Fruit fly (Drosophila melanogaster) whole organism, embryonic: ENCODE measurements around the gene CG7695.
A peak's percentile ranks its signal among the peaks of the same experiment; 100 is the strongest.

ENCODE experiments used
- Atf-2 ChIP-seq: fragments of 200-800 bp; sonication (Bioruptor generic); optimal IDR thresholded peaks from 2 replicates; lab custom pipeline; 2016; ENCODE audit warnings: missing biosample characterization, missing genetic modification characterization
- Atf6 ChIP-seq: fragments of 200-800 bp; sonication (Bioruptor generic); IDR thresholded peaks from 2 replicates; pipeline ENCODE4 v1.3.6; 2022; ENCODE audit warnings: missing biosample characterization, missing genetic modification characterization
- CG11093 ChIP-seq: fragments of 200-800 bp; sonication (Bioruptor generic); IDR thresholded peaks from 3 replicates; pipeline ENCODE4 v1.3.6; 2022; ENCODE audit warnings: missing biosample characterization, missing genetic modification characterization
- CG11398 ChIP-seq: fragments of 200-800 bp; sonication (Bioruptor generic); optimal IDR thresholded peaks from 2 replicates; lab custom pipeline; 2016; ENCODE audit warnings: missing biosample characterization, missing genetic modification characterization
- CG11723 ChIP-seq: fragments of 200-800 bp; sonication (Bioruptor generic); optimal IDR thresholded peaks from 2 replicates; lab custom pipeline; 2017; ENCODE audit warnings: missing biosample characterization, mild to moderate bottlenecking, missing genetic modification characterization
- CG12071 ChIP-seq: fragments of 200-800 bp; sonication (Bioruptor generic); optimal IDR thresholded peaks from 3 replicates; lab custom pipeline; 2018; ENCODE audit warnings: missing biosample characterization, mild to moderate bottlenecking, missing genetic modification characterization
- CG1233 ChIP-seq: fragments of 200-800 bp; sonication (Bioruptor generic); optimal IDR thresholded peaks from 4 replicates; lab custom pipeline; 2018; ENCODE audit warnings: missing biosample characterization, mild to moderate bottlenecking, missing genetic modification characterization
- CG14667 ChIP-seq: fragments of 200-800 bp; sonication (Bioruptor generic); IDR thresholded peaks from 2 replicates; pipeline ENCODE4 v1.3.6; 2022; ENCODE audit warnings: missing biosample characterization, missing genetic modification characterization
- CG1529 ChIP-seq: fragments of 200-800 bp; sonication (Bioruptor generic); optimal IDR thresholded peaks from 3 replicates; lab custom pipeline; 2018; ENCODE audit warnings: missing biosample characterization, missing genetic modification characterization
- CG15696 ChIP-seq: fragments of 200-800 bp; sonication (Bioruptor generic); optimal IDR thresholded peaks from 2 replicates; lab custom pipeline; 2019; ENCODE audit warnings: missing biosample characterization, mild to moderate bottlenecking, missing genetic modification characterization, moderate library complexity
- CG1603 ChIP-seq: fragments of 200-800 bp; sonication (Bioruptor generic); optimal IDR thresholded peaks from 2 replicates; lab custom pipeline; 2019; ENCODE audit warnings: missing biosample characterization, mild to moderate bottlenecking, missing genetic modification characterization, moderate library complexity
- CG17186 ChIP-seq: fragments of 200-800 bp; sonication (Bioruptor generic); optimal IDR thresholded peaks from 3 replicates; lab custom pipeline; 2017; ENCODE audit warnings: missing biosample characterization, missing genetic modification reagents, missing genetic modification characterization
- CG17912 ChIP-seq: fragments of 200-800 bp; sonication (Bioruptor generic); optimal IDR thresholded peaks from 2 replicates; lab custom pipeline; 2018; ENCODE audit warnings: missing biosample characterization, mild to moderate bottlenecking, missing genetic modification characterization
- CG6175 ChIP-seq: fragments of 200-800 bp; sonication (Bioruptor generic); IDR thresholded peaks from 3 replicates; pipeline ENCODE4 v1.3.6; 2022; ENCODE audit warnings: missing biosample characterization, missing genetic modification characterization
- CG6254 ChIP-seq: fragments of 200-800 bp; sonication (Bioruptor generic); optimal IDR thresholded peaks from 3 replicates; lab custom pipeline; 2017; ENCODE audit warnings: mild to moderate bottlenecking, missing biosample characterization, missing genetic modification reagents, missing genetic modification characterization
- CG6813 ChIP-seq: fragments of 200-800 bp; sonication (Bioruptor generic); optimal IDR thresholded peaks from 2 replicates; lab custom pipeline; 2017; ENCODE audit warnings: missing biosample characterization, missing genetic modification characterization, mild to moderate bottlenecking, moderate library complexity, missing genetic modification reagents
- CG6854 ChIP-seq: fragments of 200-800 bp; sonication (Bioruptor generic); optimal IDR thresholded peaks from 3 replicates; lab custom pipeline; 2017; ENCODE audit warnings: missing biosample characterization, mild to moderate bottlenecking, missing genetic modification characterization
- CG7556 ChIP-seq: fragments of 200-800 bp; sonication (Bioruptor generic); optimal IDR thresholded peaks from 2 replicates; lab custom pipeline; 2017; ENCODE audit warnings: missing biosample characterization, mild to moderate bottlenecking, missing genetic modification characterization
- CG8388 ChIP-seq: fragments of 200-800 bp; sonication (Bioruptor generic); optimal IDR thresholded peaks from 2 replicates; lab custom pipeline; 2019; ENCODE audit warnings: missing biosample characterization, mild to moderate bottlenecking, missing genetic modification characterization, moderate library complexity
- Dek ChIP-seq: fragments of 200-800 bp; sonication (Bioruptor generic); optimal IDR thresholded peaks from 3 replicates; lab custom pipeline; 2019; ENCODE audit warnings: missing biosample characterization, mild to moderate bottlenecking, missing genetic modification characterization, moderate library complexity
- HLHmδ ChIP-seq: fragments of 200-800 bp; sonication (Bioruptor generic); optimal IDR thresholded peaks from 2 replicates; lab custom pipeline; 2018; ENCODE audit warnings: missing biosample characterization, mild to moderate bottlenecking, missing genetic modification characterization, moderate library complexity
- MESR4 ChIP-seq: fragments of 200-800 bp; sonication (Bioruptor generic); optimal IDR thresholded peaks from 2 replicates; lab custom pipeline; 2018; ENCODE audit warnings: missing biosample characterization, mild to moderate bottlenecking, missing genetic modification characterization, moderate library complexity
- NC2β ChIP-seq: fragments of 200-800 bp; sonication (Bioruptor generic); optimal IDR thresholded peaks from 2 replicates; lab custom pipeline; 2016; ENCODE audit warnings: missing biosample characterization, missing genetic modification characterization
- NK7.1 ChIP-seq: fragments of 200-800 bp; sonication (Bioruptor generic); optimal IDR thresholded peaks from 3 replicates; lab custom pipeline; 2016; ENCODE audit warnings: missing biosample characterization, missing genetic modification characterization
- Oli ChIP-seq: fragments of 200-800 bp; sonication (Bioruptor generic); optimal IDR thresholded peaks from 2 replicates; lab custom pipeline; 2018; ENCODE audit warnings: missing biosample characterization, mild to moderate bottlenecking, missing genetic modification characterization, moderate library complexity
- Pdp1 ChIP-seq, 2 experiments: fragments of 200-800 bp; sonication (Bioruptor generic); optimal IDR thresholded peaks; 3 replicates each; lab custom pipeline; 2016; ENCODE audit warnings: missing biosample characterization in 2 of 2, missing genetic modification characterization in 2 of 2, mild to moderate bottlenecking in 1 of 2, moderate library complexity in 1 of 2
- Sin3A ChIP-seq: fragments of >200 bp; optimal IDR thresholded peaks from 2 replicates; lab custom pipeline; 2018
- Sox102F ChIP-seq: fragments of 200-800 bp; sonication (Bioruptor generic); optimal IDR thresholded peaks from 2 replicates; lab custom pipeline; 2018; ENCODE audit warnings: missing biosample characterization, mild to moderate bottlenecking, missing genetic modification characterization, moderate library complexity
- ara ChIP-seq: fragments of 200-800 bp; sonication (Bioruptor generic); IDR thresholded peaks from 2 replicates; pipeline ENCODE4 v1.3.6; 2022; ENCODE audit warnings: missing biosample characterization, missing genetic modification characterization
- ase ChIP-seq: fragments of 200-800 bp; sonication (Bioruptor generic); IDR thresholded peaks from 3 replicates; pipeline ENCODE4 v1.3.6; 2022; ENCODE audit warnings: missing biosample characterization, missing genetic modification characterization
- ash1 ChIP-seq: fragments of 200-800 bp; sonication (Bioruptor generic); optimal IDR thresholded peaks from 2 replicates; lab custom pipeline; 2018; ENCODE audit warnings: missing biosample characterization, mild to moderate bottlenecking, missing genetic modification characterization
- cas ChIP-seq: fragments of 200-800 bp; sonication (Bioruptor generic); IDR thresholded peaks from 2 replicates; pipeline ENCODE4 v1.3.6; 2022; ENCODE audit warnings: missing biosample characterization, missing genetic modification characterization
- chinmo ChIP-seq: fragments of 200-800 bp; sonication (Bioruptor generic); IDR thresholded peaks from 4 replicates; pipeline ENCODE4 v1.3.6; 2022; ENCODE audit warnings: missing biosample characterization, missing genetic modification characterization; ENCODE audit not compliant: partially characterized antibody
- dmrt99B ChIP-seq: fragments of 200-800 bp; sonication (Bioruptor generic); optimal IDR thresholded peaks from 2 replicates; lab custom pipeline; 2018; ENCODE audit warnings: missing biosample characterization, mild to moderate bottlenecking, missing genetic modification characterization, moderate library complexity
- dpn ChIP-seq, 2 experiments: fragments of 200-800 bp; sonication (Bioruptor generic); optimal IDR thresholded peaks; 3 replicates each; lab custom pipeline; 2016; ENCODE audit warnings: missing biosample characterization in 2 of 2, missing genetic modification characterization in 2 of 2
- fd64A ChIP-seq: fragments of 200-800 bp; sonication (Bioruptor generic); optimal IDR thresholded peaks from 3 replicates; lab custom pipeline; 2018; ENCODE audit warnings: missing biosample characterization, mild to moderate bottlenecking, missing genetic modification characterization
- gcm2 ChIP-seq: fragments of 200-800 bp; sonication (Bioruptor generic); optimal IDR thresholded peaks from 2 replicates; lab custom pipeline; 2016; ENCODE audit warnings: missing biosample characterization, missing genetic modification characterization
- ind ChIP-seq: fragments of 200-800 bp; sonication (Bioruptor generic); optimal IDR thresholded peaks from 3 replicates; lab custom pipeline; 2016; ENCODE audit warnings: missing biosample characterization, missing genetic modification characterization
- maf-S ChIP-seq: fragments of 200-800 bp; sonication (Bioruptor generic); optimal IDR thresholded peaks from 2 replicates; lab custom pipeline; 2016; ENCODE audit warnings: missing biosample characterization, missing genetic modification characterization
- nerfin-1 ChIP-seq: fragments of 200-800 bp; sonication (Bioruptor generic); optimal IDR thresholded peaks from 3 replicates; lab custom pipeline; 2019; ENCODE audit warnings: missing biosample characterization, mild to moderate bottlenecking, missing genetic modification characterization, moderate library complexity
- nmo ChIP-seq: fragments of 200-800 bp; sonication (Bioruptor generic); optimal IDR thresholded peaks from 2 replicates; lab custom pipeline; 2018; ENCODE audit warnings: missing biosample characterization, mild to moderate bottlenecking, missing genetic modification characterization, moderate library complexity
- oc ChIP-seq: fragments of 200-800 bp; sonication (Bioruptor generic); optimal IDR thresholded peaks from 2 replicates; lab custom pipeline; 2018; ENCODE audit warnings: missing biosample characterization, mild to moderate bottlenecking, missing genetic modification characterization, moderate library complexity
- pnt ChIP-seq: fragments of 200-800 bp; sonication (Bioruptor generic); optimal IDR thresholded peaks from 3 replicates; lab custom pipeline; 2016; ENCODE audit warnings: missing biosample characterization, missing genetic modification characterization
- row ChIP-seq: fragments of 200-800 bp; sonication (Bioruptor generic); IDR thresholded peaks from 3 replicates; pipeline ENCODE4 v1.3.6; 2022; ENCODE audit warnings: missing biosample characterization, missing genetic modification characterization
- schlank ChIP-seq: fragments of 200-800 bp; sonication (Bioruptor generic); optimal IDR thresholded peaks from 2 replicates; lab custom pipeline; 2018; ENCODE audit warnings: missing biosample characterization, mild to moderate bottlenecking, missing genetic modification characterization
- sens ChIP-seq: fragments of 200-800 bp; sonication (Bioruptor generic); peaks from one replicate; lab custom pipeline; 2016; ENCODE audit warnings: missing biosample characterization, missing genetic modification characterization
- ttk ChIP-seq: fragments of 200-800 bp; sonication (Bioruptor generic); IDR thresholded peaks from 2 replicates; pipeline ENCODE4 v2.1.2; 2022; ENCODE audit warnings: missing biosample characterization, missing genetic modification characterization
- twi ChIP-seq: fragments of 200-800 bp; optimal IDR thresholded peaks from 2 replicates; lab custom pipeline; 2019; ENCODE audit warnings: missing biosample characterization, mild to moderate bottlenecking, missing genetic modification characterization, moderate library complexity
- usp ChIP-seq: fragments of >200 bp; optimal IDR thresholded peaks from 2 replicates; lab custom pipeline; 2017; ENCODE audit warnings: missing biosample characterization, missing genetic modification characterization
- vnd ChIP-seq: fragments of 200-800 bp; sonication (Bioruptor generic); IDR thresholded peaks from 3 replicates; pipeline ENCODE4 v1.3.6; 2022; ENCODE audit warnings: missing biosample characterization, missing genetic modification characterization; ENCODE audit not compliant: partially characterized antibody

The CG7695 gene

dm6 chr3R:18585259-18585858, 32.0 kb downstream of the CG7695 start (continued):
- TF ChIP-seq ase (no peak; the same call in 2 of the 3 replicates), gcm2 (GFP tag; lab: Kevin White, UChicago) (no peak), ash1 (GFP tag; lab: Kevin White, UChicago) (no peak), MESR4 (no peak), CG17186 (no peak), vnd (0 out of 3 replicates have a peak, but pooled peaks have one; percentile 34), fd64A (GFP tag; lab: Kevin White, UChicago) (peak; percentile 11), CG11093 (no peak), dpn (GFP tag; optimal IDR thresholded peaks at IDR 0.05; lab: Kevin White, UChicago) (peak; percentile 15 to 54), Atf-2 (GFP tag; lab: Kevin White, UChicago) (no peak), Sox102F (peak; percentile 24), CG1603 (tag; lab: Kevin White, UChicago) (no peak), CG1529 (GFP tag; lab: Kevin White, UChicago) (no peak), row (GFP tag; lab: Robert Waterston, UW) (peak; percentile 34; the same call in 1 of the 3 replicates), chinmo (GFP tag; lab: Robert Waterston, UW) (peak; percentile 67; the same call in 1 of the 4 replicates), HLHmδ (GFP tag; lab: Kevin White, UChicago) (no peak), Dek (no peak), NC2β (GFP tag; lab: Kevin White, UChicago) (no peak), Atf6 (0 out of 2 replicates have a peak, but pooled peaks have one; percentile 24), CG7556 (GFP tag; lab: Kevin White, UChicago) (no peak), Sin3A (lab: Kevin White, UChicago) (no peak), CG11723 (no peak), CG14667 (GFP tag; lab: Robert Waterston, UW) (no peak), CG8388 (GFP tag; lab: Kevin White, UChicago) (no peak), CG17912 (GFP tag; lab: Kevin White, UChicago) (no peak), ara (no peak), nerfin-1 (tag; lab: Kevin White, UChicago) (no peak), Pdp1 (GFP tag; optimal IDR thresholded peaks at IDR 0.05; lab: Kevin White, UChicago) (peak in 1 of 2 experiments; percentile 41), schlank (tag; lab: Kevin White, UChicago) (peak; percentile 11), CG6854 (GFP tag; lab: Kevin White, UChicago) (no peak), CG11398 (GFP tag; lab: Kevin White, UChicago) (no peak), nmo (GFP tag; lab: Kevin White, UChicago) (no peak), CG1233 (GFP tag; lab: Kevin White, UChicago) (peak; percentile 10), CG6813 (GFP tag; lab: Kevin White, UChicago) (peak; percentile 13), CG6254 (no peak), oc (tag; lab: Kevin White, UChicago) (no peak), CG15696 (tag; lab: Kevin White, UChicago) (no peak), CG12071 (peak; percentile 24), ttk (GFP tag; lab: Robert Waterston, UW) (no peak), ind (no peak), cas (no peak), NK7.1 (GFP tag; lab: Kevin White, UChicago) (no peak), dmrt99B (tag; lab: Kevin White, UChicago) (no peak), pnt (GFP tag; lab: Kevin White, UChicago) (no peak), CG6175 (GFP tag; lab: Robert Waterston, UW) (no peak), twi (tag; lab: Kevin White, UChicago) (no peak), Oli (tag; lab: Kevin White, UChicago) (no peak), maf-S (GFP tag; lab: Kevin White, UChicago) (no peak), usp (GFP tag; lab: Kevin White, UChicago) (no peak), sens (GFP tag; lab: Kevin White, UChicago) (peak; percentile 77)
